Fruit fly (Drosophila melanogaster): ENCODE results near the gene CG4928.
A peak's percentile ranks its signal among the peaks of the same experiment; 100 is the strongest.

CG4928 gene

dm6 chrX:16966532-16966931 lies 53.6 kb downstream of the CG4928 start (continued):
- TF ChIP-seq Elba2 (GFP tag; optimal IDR thresholded peaks at IDR 0.05) = no peak
- 0 out of 2 replicates have a peak, but pooled peaks have one; percentile 22 for TF ChIP-seq HLH3B (GFP tag; IDR thresholded peaks at IDR 0.05)
- no peak for TF ChIP-seq nom (GFP tag; optimal IDR thresholded peaks at IDR 0.05)
- peak; percentile 7 for TF ChIP-seq Meics (GFP tag; optimal IDR thresholded peaks at IDR 0.05)
- peak; percentile 6 for TF ChIP-seq CG2712 (tag; optimal IDR thresholded peaks at IDR 0.05)
- TF ChIP-seq CG9797 (GFP tag; optimal IDR thresholded peaks at IDR 0.05) = no peak
- no peak for TF ChIP-seq maf-S (GFP tag; optimal IDR thresholded peaks at IDR 0.05)
- no peak for TF ChIP-seq disco-r (GFP tag; optimal IDR thresholded peaks at IDR 0.05)
- TF ChIP-seq ara (GFP tag; IDR thresholded peaks at IDR 0.05) = peak; percentile 25; the same call in 1 of the 2 replicates
- no peak for TF ChIP-seq CG13775 (GFP tag; optimal IDR thresholded peaks at IDR 0.05)
- TF ChIP-seq vvl (GFP tag; IDR thresholded peaks at IDR 0.05) = no peak
- no peak for TF ChIP-seq CG34422 (GFP tag; IDR thresholded peaks at IDR 0.05)
- TF ChIP-seq wdn (GFP tag; IDR thresholded peaks at IDR 0.05) = no peak
- TF ChIP-seq CG6689 (GFP tag; IDR thresholded peaks at IDR 0.05) = 0 out of 2 replicates have a peak, but pooled peaks have one; percentile 10
- no peak for TF ChIP-seq CG1529 (GFP tag; optimal IDR thresholded peaks at IDR 0.05)
- TF ChIP-seq ash1 (GFP tag; optimal IDR thresholded peaks at IDR 0.05) = no peak

- no peak for TF ChIP-seq sisA (GFP tag; IDR thresholded peaks at IDR 0.05)
- no peak for TF ChIP-seq Tbp (GFP tag; optimal IDR thresholded peaks at IDR 0.05)
- peak; percentile 87 for TF ChIP-seq Med (GFP tag)
- TF ChIP-seq CG1602 (GFP tag; optimal IDR thresholded peaks at IDR 0.05) = peak; percentile 7
- TF ChIP-seq fu2 (GFP tag; optimal IDR thresholded peaks at IDR 0.05) = no peak
- TF ChIP-seq CG10543 (GFP tag; optimal IDR thresholded peaks at IDR 0.05) = no peak
- no peak for TF ChIP-seq nau (GFP tag; optimal IDR thresholded peaks at IDR 0.05)
- peak; percentile 59 for TF ChIP-seq nom (GFP tag; optimal IDR thresholded peaks at IDR 0.05)
- TF ChIP-seq CG3163 (GFP tag; optimal IDR thresholded peaks at IDR 0.05) = peak; percentile 25
- no peak for TF ChIP-seq CG3281 (GFP tag; optimal IDR thresholded peaks at IDR 0.05)
- peak; percentile 72 for TF ChIP-seq sens (GFP tag)
- TF ChIP-seq Sry-δ (GFP tag; optimal IDR thresholded peaks at IDR 0.05) = peak; percentile 27
- peak; percentile 8 for TF ChIP-seq CG17359 (tag; optimal IDR thresholded peaks at IDR 0.05)
- no peak for TF ChIP-seq dati (GFP tag; IDR thresholded peaks at IDR 0.05)
- peak; percentile 35; the same call in 1 of the 2 replicates for TF ChIP-seq CG7372 (GFP tag; IDR thresholded peaks at IDR 0.05)
- peak; percentile 9 for TF ChIP-seq wek (GFP tag; optimal IDR thresholded peaks at IDR 0.05)
- no peak for TF ChIP-seq amos (GFP tag; IDR thresholded peaks at IDR 0.05; ENCODE audit: partially characterized antibody)
- TF ChIP-seq CG4404 (GFP tag; IDR thresholded peaks at IDR 0.05) = 0 out of 2 replicates have a peak, but pooled peaks have one; percentile 27
- peak; percentile 56; the same call in 1 of the 3 replicates for TF ChIP-seq ken (GFP tag; IDR thresholded peaks at IDR 0.05)
- peak; percentile 43; the same call in 1 of the 3 replicates for TF ChIP-seq CG11456 (GFP tag; IDR thresholded peaks at IDR 0.05)
- peak; percentile 13 for TF ChIP-seq Mad (GFP tag; optimal IDR thresholded peaks at IDR 0.05)
- TF ChIP-seq CG17612 (GFP tag; IDR thresholded peaks at IDR 0.05) = no peak
- peak; percentile 34 for TF ChIP-seq Chrac-16 (GFP tag; optimal IDR thresholded peaks at IDR 0.05)
- peak; percentile 9 for TF ChIP-seq CG9797 (GFP tag; optimal IDR thresholded peaks at IDR 0.05)
- peak; percentile 51 for TF ChIP-seq NC2β (GFP tag; optimal IDR thresholded peaks at IDR 0.05)
- no peak for TF ChIP-seq Rfx (GFP tag; IDR thresholded peaks at IDR 0.05)
- peak; percentile 24 for TF ChIP-seq CG16863 (GFP tag; optimal IDR thresholded peaks at IDR 0.05)
- TF ChIP-seq CG43689 (GFP tag; IDR thresholded peaks at IDR 0.05) = no peak
- peak; percentile 67 for TF ChIP-seq CG9727 (GFP tag; optimal IDR thresholded peaks at IDR 0.05)
- no peak for TF ChIP-seq Hand (GFP tag; optimal IDR thresholded peaks at IDR 0.05)
- no peak for TF ChIP-seq CG32767 (GFP tag; IDR thresholded peaks at IDR 0.05)
- peak; percentile 40; the same call in 1 of the 2 replicates for TF ChIP-seq H2.0 (GFP tag; IDR thresholded peaks at IDR 0.05)
- TF ChIP-seq CG4424 (GFP tag; optimal IDR thresholded peaks at IDR 0.05) = peak; percentile 45
- no peak for TF ChIP-seq gcm2 (GFP tag; optimal IDR thresholded peaks at IDR 0.05)
- 0 out of 3 replicates have a peak, but pooled peaks have one; percentile 44 for TF ChIP-seq CG34422 (GFP tag; IDR thresholded peaks at IDR 0.05)
- TF ChIP-seq hb (GFP tag; IDR thresholded peaks at IDR 0.05; ENCODE audit: partially characterized antibody) = no peak
- no peak for TF ChIP-seq CG4854 (GFP tag; optimal IDR thresholded peaks at IDR 0.05)
- no peak for TF ChIP-seq Doc2 (GFP tag; IDR thresholded peaks at IDR 0.05)
Measured at dm6 chrX:16967415-16967814, 54.4 kb downstream of the CG4928 start.
